Fruit fly (Drosophila melanogaster): ENCODE measurements around the gene mRpL36.
A peak's percentile ranks its signal among the peaks of the same experiment; 100 is the strongest.

The mRpL36 gene

dm6 chr3L:8094652-8095129 is 30.2 kb downstream of the mRpL36 start (continued):
- TF ChIP-seq zen2 (GFP tag; IDR thresholded peaks at IDR 0.05; ENCODE audit: partially characterized antibody) (no peak), CG13624 (GFP tag; optimal IDR thresholded peaks at IDR 0.05) (no peak), ci (GFP tag; IDR thresholded peaks at IDR 0.05) (peak; percentile 38; the same call in 1 of the 3 replicates), CG15073 (GFP tag; optimal IDR thresholded peaks at IDR 0.05) (no peak), CG12942 (GFP tag; optimal IDR thresholded peaks at IDR 0.05) (no peak), Bteb2 (GFP tag; optimal IDR thresholded peaks at IDR 0.05) (no peak), pum (GFP tag; optimal IDR thresholded peaks at IDR 0.05) (no peak), CG17802 (tag; optimal IDR thresholded peaks at IDR 0.05) (no peak), Sry-β (GFP tag; optimal IDR thresholded peaks at IDR 0.05) (no peak), unc-4 (GFP tag; IDR thresholded peaks at IDR 0.05; ENCODE audit: partially characterized antibody) (no peak), gce (GFP tag; IDR thresholded peaks at IDR 0.05) (no peak), sna (GFP tag; IDR thresholded peaks at IDR 0.05; ENCODE audit: partially characterized antibody) (no peak), gfzf (GFP tag; optimal IDR thresholded peaks at IDR 0.05) (no peak), Aef1 (GFP tag; IDR thresholded peaks at IDR 0.05) (peak; percentile 56), tio (GFP tag; optimal IDR thresholded peaks at IDR 0.05) (no peak), CG31224 (GFP tag; IDR thresholded peaks at IDR 0.05) (no peak), danr (GFP tag; IDR thresholded peaks at IDR 0.05) (no peak), kay (GFP tag; optimal IDR thresholded peaks at IDR 0.05) (peak; percentile 24), CG18011 (GFP tag; optimal IDR thresholded peaks at IDR 0.05) (no peak), Camta (GFP tag; optimal IDR thresholded peaks at IDR 0.05) (no peak), CG7963 (GFP tag; IDR thresholded peaks at IDR 0.05; ENCODE audit: partially characterized antibody) (no peak), ssp (GFP tag; IDR thresholded peaks at IDR 0.05) (no peak), sens (GFP tag) (peak; percentile 41), Xrp1 (GFP tag; IDR thresholded peaks at IDR 0.05) (no peak), Stat92E (GFP tag; optimal IDR thresholded peaks at IDR 0.05) (no peak), Kr (GFP tag; optimal IDR thresholded peaks at IDR 0.05) (no peak), CG10267 (tag; optimal IDR thresholded peaks at IDR 0.05) (no peak), CG17361 (GFP tag; IDR thresholded peaks at IDR 0.05) (0 out of 3 replicates have a peak, but pooled peaks have one; percentile 44), abd-A (tag; optimal IDR thresholded peaks at IDR 0.05) (peak; percentile 18), CG13287 (GFP tag; IDR thresholded peaks at IDR 0.05; ENCODE audit: partially characterized antibody) (no peak), ash1 (GFP tag; optimal IDR thresholded peaks at IDR 0.05) (no peak), CG12071 (GFP tag; optimal IDR thresholded peaks at IDR 0.05) (no peak), Nf-YB (GFP tag; optimal IDR thresholded peaks at IDR 0.05) (no peak), zen (tag; optimal IDR thresholded peaks at IDR 0.05) (no peak), bigmax (GFP tag; optimal IDR thresholded peaks at IDR 0.05) (no peak), fd96Cb (tag; optimal IDR thresholded peaks at IDR 0.05) (no peak), Fer2 (tag; optimal IDR thresholded peaks at IDR 0.05) (no peak), lmd (GFP tag; IDR thresholded peaks at IDR 0.05) (peak; percentile 11; the same call in 1 of the 2 replicates), sd (tag; optimal IDR thresholded peaks at IDR 0.05) (peak; percentile 74), CG2129 (GFP tag; IDR thresholded peaks at IDR 0.05; ENCODE audit: partially characterized antibody) (no peak), CG15514 (GFP tag; optimal IDR thresholded peaks at IDR 0.05) (peak; percentile 12), emc (GFP tag; optimal IDR thresholded peaks at IDR 0.05) (no peak), Hr39 (optimal IDR thresholded peaks at IDR 0.05) (no peak), CG12744 (GFP tag; optimal IDR thresholded peaks at IDR 0.05) (no peak), CG8924 (tag; optimal IDR thresholded peaks at IDR 0.05) (peak; percentile 37), CG11398 (GFP tag; optimal IDR thresholded peaks at IDR 0.05) (no peak), CG1024 (GFP tag; IDR thresholded peaks at IDR 0.05) (no peak), ewg (GFP tag; optimal IDR thresholded peaks at IDR 0.05) (no peak), CG1529 (GFP tag; optimal IDR thresholded peaks at IDR 0.05) (no peak), otp (GFP tag; IDR thresholded peaks at IDR 0.05) (no peak), CG15601 (tag; optimal IDR thresholded peaks at IDR 0.05) (no peak)

All from whole organism, embryonic.